Fruit fly (Drosophila melanogaster) whole organism, prepupa: ENCODE measurements around the gene Col4a1.

ENCODE experiments used
- Blimp-1 ChIP-seq: fragments of 200-800 bp; sonication (Bioruptor generic); optimal IDR thresholded peaks from 3 replicates; lab custom pipeline; 2017; ENCODE audit warnings: missing biosample characterization, missing genetic modification characterization, mild to moderate bottlenecking, moderate library complexity, missing genetic modification reagents
- CG11294 ChIP-seq: fragments of 200-800 bp; sonication (Bioruptor generic); IDR thresholded peaks from 2 replicates; pipeline ENCODE4 v1.3.6; 2022; ENCODE audit warnings: missing biosample characterization, missing genetic modification characterization
- CG34406 ChIP-seq: fragments of 200-800 bp; sonication (Bioruptor generic); optimal IDR thresholded peaks from 3 replicates; lab custom pipeline; 2016; ENCODE audit warnings: missing biosample characterization, missing genetic modification characterization
- CG6854 ChIP-seq: fragments of 200-800 bp; sonication (Bioruptor generic); optimal IDR thresholded peaks from 2 replicates; lab custom pipeline; 2017; ENCODE audit warnings: missing biosample characterization, mild to moderate bottlenecking, missing genetic modification characterization
- CG8319 ChIP-seq: fragments of 200-800 bp; sonication (Bioruptor generic); optimal IDR thresholded peaks from 3 replicates; lab custom pipeline; 2016; ENCODE audit warnings: missing biosample characterization, missing genetic modification characterization
- CG9139 ChIP-seq: fragments of 200-800 bp; sonication (Bioruptor generic); optimal IDR thresholded peaks from 3 replicates; lab custom pipeline; 2017; ENCODE audit warnings: missing biosample characterization, mild to moderate bottlenecking, missing genetic modification characterization
- Eip75B ChIP-seq: fragments of 200-800 bp; sonication (Bioruptor generic); optimal IDR thresholded peaks from 3 replicates; lab custom pipeline; 2016; ENCODE audit warnings: missing biosample characterization, missing genetic modification characterization
- Eip78C ChIP-seq: fragments of 200-800 bp; sonication (Bioruptor generic); peaks from one replicate; lab custom pipeline; 2016; ENCODE audit warnings: missing biosample characterization, missing genetic modification characterization
- Gug ChIP-seq: fragments of 200-800 bp; sonication (Bioruptor generic); IDR thresholded peaks from 2 replicates; pipeline ENCODE4 v1.3.6; 2022; ENCODE audit warnings: missing biosample characterization, missing genetic modification characterization
- Sox15 ChIP-seq: fragments of 200-800 bp; sonication (Bioruptor generic); optimal IDR thresholded peaks from 3 replicates; lab custom pipeline; 2016; ENCODE audit warnings: missing biosample characterization, missing genetic modification characterization
- cyc ChIP-seq: fragments of 200-800 bp; sonication (Bioruptor generic); optimal IDR thresholded peaks from 3 replicates; lab custom pipeline; 2016; ENCODE audit warnings: missing biosample characterization, missing genetic modification characterization
- salr ChIP-seq, 2 experiments: fragments of 200-800 bp; sonication (Bioruptor generic); optimal IDR thresholded peaks; 3 replicates each; lab custom pipeline; 2016 to 2018; ENCODE audit warnings: missing biosample characterization in 2 of 2, missing genetic modification characterization in 2 of 2, mild to moderate bottlenecking in 1 of 2

DNA sequence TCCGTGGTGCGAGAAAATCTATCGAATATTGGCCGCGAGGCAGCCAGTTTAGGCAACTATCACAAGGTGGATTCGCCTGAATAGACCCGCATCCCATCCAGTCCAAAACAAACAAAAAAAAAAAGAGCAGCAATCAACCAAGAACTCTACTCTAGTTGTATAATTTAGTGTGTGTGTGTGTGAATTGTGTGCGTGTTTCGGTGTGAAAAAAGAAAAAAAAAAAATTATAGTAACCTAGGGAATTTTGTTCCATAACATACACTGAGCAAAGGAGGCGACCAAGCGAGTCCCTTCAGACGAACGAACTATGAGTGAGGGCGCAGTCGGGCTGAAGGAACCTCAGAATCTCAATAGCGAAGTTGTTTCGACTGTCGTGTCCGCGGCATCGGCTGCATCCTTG lies 16.9 kb downstream of the Col4a1 start:
- TF ChIP-seq salr (GFP tag; optimal IDR thresholded peaks at IDR 0.05; lab: Kevin White, UChicago), result no peak
- no peak for TF ChIP-seq Sox15 (GFP tag; lab: Kevin White, UChicago)
- no peak for TF ChIP-seq CG9139 (GFP tag; lab: Kevin White, UChicago)
- TF ChIP-seq Gug (GFP tag; lab: Robert Waterston, UW), result no peak
- no peak for TF ChIP-seq CG11294 (GFP tag; lab: Robert Waterston, UW)
- no peak for TF ChIP-seq Blimp-1 (GFP tag; lab: Kevin White, UChicago)
- no peak for TF ChIP-seq CG6854 (GFP tag; lab: Kevin White, UChicago)
- TF ChIP-seq cyc, result no peak
- no peak for TF ChIP-seq CG8319
- TF ChIP-seq CG34406, result no peak
- no peak for TF ChIP-seq Eip75B (GFP tag; lab: Kevin White, UChicago)
- TF ChIP-seq Eip78C (GFP tag; lab: Kevin White, UChicago), result peak; percentile 32
